Fruit fly (Drosophila melanogaster): ENCODE data around the gene Pmi.
A peak's percentile ranks its signal among the peaks of the same experiment; 100 is the strongest.

Gene Pmi

DNA sequence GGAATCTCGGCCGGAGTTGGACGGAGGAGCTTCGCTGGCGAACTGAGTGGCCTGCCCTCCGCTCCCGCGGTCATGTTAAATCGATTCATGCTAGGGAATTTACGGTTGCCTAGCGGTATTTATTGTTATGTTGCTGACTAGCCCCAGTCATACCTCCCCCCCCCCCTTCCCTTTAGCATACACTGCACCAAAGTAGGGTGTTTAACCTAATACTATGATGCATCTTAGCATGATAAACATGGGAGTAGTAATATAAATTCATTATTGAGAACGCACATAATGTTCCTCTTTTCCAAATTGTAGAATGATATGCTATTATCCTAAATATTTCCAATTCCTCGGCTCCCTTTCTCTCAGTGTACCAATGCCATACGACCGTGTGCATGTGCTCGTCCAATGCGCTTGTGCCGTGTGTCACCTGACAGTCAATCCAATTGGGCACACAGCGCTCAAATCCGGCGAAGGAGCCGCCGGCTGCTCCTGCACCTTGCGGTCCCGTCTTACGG is 16.7 kb downstream of the Pmi start, which contains the start of gene Tektin-C (continued):
- peak; percentile 51; the same call in 1 of the 3 replicates for TF ChIP-seq H15 (GFP tag; IDR thresholded peaks at IDR 0.05)
- TF ChIP-seq knrl (GFP tag; IDR thresholded peaks at IDR 0.05; ENCODE audit: partially characterized antibody), result no peak
- TF ChIP-seq chif (GFP tag; optimal IDR thresholded peaks at IDR 0.05), result peak in 1 of 2 experiments; percentile 15
- no peak for TF ChIP-seq Asciz (GFP tag; optimal IDR thresholded peaks at IDR 0.05)
- no peak for TF ChIP-seq Atf6 (GFP tag; IDR thresholded peaks at IDR 0.05)
- TF ChIP-seq CG15601 (tag; optimal IDR thresholded peaks at IDR 0.05), result no peak
- no peak for TF ChIP-seq Hr3 (GFP tag; optimal IDR thresholded peaks at IDR 0.05)
- TF ChIP-seq inv (GFP tag; IDR thresholded peaks at IDR 0.05; ENCODE audit: partially characterized antibody), result no peak
- no peak for TF ChIP-seq CG14965 (GFP tag; optimal IDR thresholded peaks at IDR 0.05; ENCODE audit: borderline replicate concordance)
- 0 out of 3 replicates have a peak, but pooled peaks have one; percentile 27 for TF ChIP-seq tgo (GFP tag; IDR thresholded peaks at IDR 0.05)
- 0 out of 3 replicates have a peak, but pooled peaks have one; percentile 25 for TF ChIP-seq zfh1 (GFP tag; IDR thresholded peaks at IDR 0.05)
- TF ChIP-seq dati (GFP tag; IDR thresholded peaks at IDR 0.05), result no peak
- no peak for TF ChIP-seq CG7745 (tag; optimal IDR thresholded peaks at IDR 0.05)
- peak; percentile 23; the same call in 1 of the 2 replicates for TF ChIP-seq Gsc (GFP tag; IDR thresholded peaks at IDR 0.05)
- TF ChIP-seq oc (tag; optimal IDR thresholded peaks at IDR 0.05), result no peak
- TF ChIP-seq prd (optimal IDR thresholded peaks at IDR 0.05), result no peak
- peak; percentile 57; the same call in 2 of the 3 replicates for TF ChIP-seq prd (GFP tag; IDR thresholded peaks at IDR 0.05)
- TF ChIP-seq B-H1 (GFP tag; IDR thresholded peaks at IDR 0.05), result no peak
- TF ChIP-seq CG12769 (tag; optimal IDR thresholded peaks at IDR 0.05), result no peak
- TF ChIP-seq CG6254 (GFP tag; optimal IDR thresholded peaks at IDR 0.05), result no peak
- TF ChIP-seq Usf (GFP tag; optimal IDR thresholded peaks at IDR 0.05), result no peak
- no peak for TF ChIP-seq CG8359 (GFP tag; optimal IDR thresholded peaks at IDR 0.05; ENCODE audit: borderline replicate concordance)
- TF ChIP-seq pfk (GFP tag; optimal IDR thresholded peaks at IDR 0.05), result no peak
- TF ChIP-seq ERR (GFP tag; optimal IDR thresholded peaks at IDR 0.05), result no peak
- no peak for TF ChIP-seq lab (GFP tag; optimal IDR thresholded peaks at IDR 0.05)
- TF ChIP-seq CG18476 (GFP tag; optimal IDR thresholded peaks at IDR 0.05), result no peak
- no peak for TF ChIP-seq YL-1 (GFP tag; optimal IDR thresholded peaks at IDR 0.05)
- no peak for TF ChIP-seq Oli (tag; optimal IDR thresholded peaks at IDR 0.05)
- TF ChIP-seq bigmax (GFP tag; optimal IDR thresholded peaks at IDR 0.05), result no peak
- no peak for TF ChIP-seq CG9437 (GFP tag; optimal IDR thresholded peaks at IDR 0.05)
- no peak for TF ChIP-seq CG8290 (GFP tag; optimal IDR thresholded peaks at IDR 0.05)
- no peak for TF ChIP-seq CG8290 (tag; optimal IDR thresholded peaks at IDR 0.05)
- TF ChIP-seq ase (GFP tag; IDR thresholded peaks at IDR 0.05), result 0 out of 3 replicates have a peak, but pooled peaks have one; percentile 46
- 0 out of 3 replicates have a peak, but pooled peaks have one; percentile 8 for TF ChIP-seq CG17361 (GFP tag; IDR thresholded peaks at IDR 0.05)
- no peak for TF ChIP-seq salm (tag; optimal IDR thresholded peaks at IDR 0.05)
- no peak for TF ChIP-seq zen (tag; optimal IDR thresholded peaks at IDR 0.05)
- TF ChIP-seq CG12219 (GFP tag; optimal IDR thresholded peaks at IDR 0.05), result no peak
- TF ChIP-seq Bdp1 (GFP tag; optimal IDR thresholded peaks at IDR 0.05), result no peak
- TF ChIP-seq vnd (GFP tag; IDR thresholded peaks at IDR 0.05; ENCODE audit: partially characterized antibody), result no peak
- TF ChIP-seq H2.0 (GFP tag; IDR thresholded peaks at IDR 0.05), result no peak
- no peak for TF ChIP-seq C15 (GFP tag; IDR thresholded peaks at IDR 0.05)
- TF ChIP-seq Hmr (GFP tag; optimal IDR thresholded peaks at IDR 0.05), result no peak
- TF ChIP-seq CG14050 (GFP tag; IDR thresholded peaks at IDR 0.05), result peak; percentile 10; the same call in 1 of the 3 replicates
- 0 out of 2 replicates have a peak, but pooled peaks have one; percentile 27 for TF ChIP-seq slbo (GFP tag; IDR thresholded peaks at IDR 0.05)
- TF ChIP-seq cas (GFP tag; IDR thresholded peaks at IDR 0.05), result no peak
- no peak for TF ChIP-seq run (tag; optimal IDR thresholded peaks at IDR 0.05)
- no peak for TF ChIP-seq CG6791 (GFP tag; IDR thresholded peaks at IDR 0.05; ENCODE audit: partially characterized antibody)
- TF ChIP-seq Xbp1 (GFP tag; optimal IDR thresholded peaks at IDR 0.05), result peak; percentile 9
- TF ChIP-seq HHEX (GFP tag; optimal IDR thresholded peaks at IDR 0.05), result no peak
- TF ChIP-seq cwo (GFP tag; optimal IDR thresholded peaks at IDR 0.05), result no peak

Data from whole organism, embryonic.